Fruit fly (Drosophila melanogaster) S2 (cell line): ENCODE results near the gene RpS14b.
A peak's percentile ranks its signal among the peaks of the same experiment; 100 is the strongest.

Experiments
- CG8478 ChIP-seq: fragments of >200 bp; optimal IDR thresholded peaks from 2 replicates; lab custom pipeline; 2018
- CTCF ChIP-seq, 2 experiments: fragments of >200 bp; optimal IDR thresholded peaks; 2 replicates each; lab custom pipeline; 2018

dm6 chrX:7934679-7935078 lies at the start of gene RpS14b:
- TF ChIP-seq CTCF (optimal IDR thresholded peaks at IDR 0.05; lab: Kevin White, UChicago) = peak in 1 of 2 experiments; percentile 15
- TF ChIP-seq CG8478 = no peak
